Worm (Caenorhabditis elegans) whole organism, late embryonic: Measurements from ENCODE around the gene str-244.

Source experiments
- ceh-6 ChIP-seq: fragments of 200-800 bp; sonication (Bioruptor generic); optimal IDR thresholded peaks from 2 replicates; lab custom pipeline; 2018; ENCODE audit warnings: mild to moderate bottlenecking, missing genetic modification characterization, missing compliant biosample characterization
- nfya-1 ChIP-seq: sonication (generic microtip); optimal IDR thresholded peaks from 2 replicates; lab custom pipeline; 2017; ENCODE audit warnings: missing genetic modification characterization, mild to moderate bottlenecking, missing compliant biosample characterization, antibody characterized with exemption, moderate library complexity

DNA sequence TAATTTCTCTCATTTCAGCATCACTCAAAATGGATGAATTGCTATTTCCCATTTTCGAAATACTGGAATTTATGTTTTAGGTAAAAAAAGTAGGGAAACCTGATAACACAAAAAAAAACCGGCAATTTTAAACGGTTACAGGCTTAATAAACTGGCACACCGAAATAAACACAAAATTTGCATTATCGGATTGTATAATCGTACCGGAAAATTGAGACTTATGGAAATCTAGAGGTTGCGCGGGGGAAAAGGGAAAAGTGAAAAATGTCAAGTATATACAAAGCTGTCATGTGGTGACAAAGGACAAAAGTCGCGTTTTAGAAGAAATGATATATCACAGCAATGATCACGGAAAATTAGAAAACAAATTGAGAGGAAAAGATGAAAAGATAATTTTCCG is 19.6 kb downstream of the str-244 start, which contains the start of gene chpf-2:
- no peak for TF ChIP-seq ceh-6 (GFP tag; lab: Kevin White, UChicago)
- TF ChIP-seq nfya-1 (tag; lab: Kevin White, UChicago) = no peak
